Fruit fly (Drosophila melanogaster) whole organism, embryonic: Measurements from ENCODE around the gene Bet3.

Experiments
- Blimp-1 ChIP-seq: fragments of 200-800 bp; sonication (Bioruptor generic); optimal IDR thresholded peaks from 3 replicates; lab custom pipeline; 2018; ENCODE audit warnings: missing biosample characterization, missing genetic modification characterization, mild to moderate bottlenecking, moderate library complexity, missing genetic modification reagents
- CG10366 ChIP-seq: fragments of 200-800 bp; sonication (Bioruptor generic); IDR thresholded peaks from 2 replicates; pipeline ENCODE4 v1.3.6; 2022; ENCODE audit warnings: missing biosample characterization, missing genetic modification characterization
- CG11695 ChIP-seq: fragments of 200-800 bp; sonication (Bioruptor generic); IDR thresholded peaks from 3 replicates; pipeline ENCODE4 v1.3.6; 2022; ENCODE audit warnings: missing biosample characterization, missing genetic modification characterization
- CG12219 ChIP-seq: fragments of 200-800 bp; sonication (Bioruptor generic); optimal IDR thresholded peaks from 3 replicates; lab custom pipeline; 2018; ENCODE audit warnings: missing biosample characterization, mild to moderate bottlenecking, missing genetic modification characterization
- CG1233 ChIP-seq: fragments of 200-800 bp; sonication (Bioruptor generic); optimal IDR thresholded peaks from 4 replicates; lab custom pipeline; 2018; ENCODE audit warnings: missing biosample characterization, mild to moderate bottlenecking, missing genetic modification characterization
- CG12659 ChIP-seq: fragments of 200-800 bp; sonication (Bioruptor generic); optimal IDR thresholded peaks from 3 replicates; lab custom pipeline; 2017; ENCODE audit warnings: mild to moderate bottlenecking, missing biosample characterization, missing genetic modification reagents, missing genetic modification characterization
- CG13287 ChIP-seq: fragments of 200-800 bp; sonication (Bioruptor generic); IDR thresholded peaks from 2 replicates; pipeline ENCODE4 v1.3.6; 2022; ENCODE audit warnings: missing biosample characterization, missing genetic modification characterization; ENCODE audit not compliant: partially characterized antibody
- CG13624 ChIP-seq: fragments of 200-800 bp; sonication (Bioruptor generic); optimal IDR thresholded peaks from 2 replicates; lab custom pipeline; 2016; ENCODE audit warnings: missing biosample characterization, missing genetic modification characterization
- CG16779 ChIP-seq: fragments of 200-800 bp; sonication (Bioruptor generic); IDR thresholded peaks from 2 replicates; pipeline ENCODE4 v1.3.6; 2022; ENCODE audit warnings: missing biosample characterization, missing genetic modification characterization
- CG17328 ChIP-seq: fragments of 200-800 bp; sonication (Bioruptor generic); IDR thresholded peaks from 2 replicates; pipeline ENCODE4 v1.3.6; 2022; ENCODE audit warnings: missing biosample characterization, missing genetic modification characterization
- CG18476 ChIP-seq: fragments of 200-800 bp; sonication (Bioruptor generic); optimal IDR thresholded peaks from 2 replicates; lab custom pipeline; 2016; ENCODE audit warnings: missing biosample characterization, mild to moderate bottlenecking, missing genetic modification characterization
- CG3407 ChIP-seq: fragments of 200-800 bp; sonication (Bioruptor generic); optimal IDR thresholded peaks from 2 replicates; lab custom pipeline; 2018; ENCODE audit warnings: missing biosample characterization, mild to moderate bottlenecking, missing genetic modification characterization
- CG4404 ChIP-seq: fragments of 200-800 bp; sonication (Bioruptor generic); IDR thresholded peaks from 2 replicates; pipeline ENCODE4 v1.3.6; 2022; ENCODE audit warnings: missing biosample characterization, missing genetic modification characterization
- CG6683 ChIP-seq: fragments of 200-800 bp; sonication (Bioruptor generic); optimal IDR thresholded peaks from 2 replicates; lab custom pipeline; 2017; ENCODE audit warnings: missing biosample characterization, mild to moderate bottlenecking, missing genetic modification characterization, missing genetic modification reagents
- CG8765 ChIP-seq: fragments of 200-800 bp; sonication (Bioruptor generic); IDR thresholded peaks from 2 replicates; pipeline ENCODE4 v1.3.6; 2022; ENCODE audit warnings: missing biosample characterization, missing genetic modification characterization
- Deaf1 ChIP-seq: fragments of 200-800 bp; optimal IDR thresholded peaks from 3 replicates; lab custom pipeline; 2019; ENCODE audit warnings: missing biosample characterization, mild to moderate bottlenecking, missing genetic modification characterization, moderate library complexity
- Dek ChIP-seq: fragments of 200-800 bp; sonication (Bioruptor generic); optimal IDR thresholded peaks from 3 replicates; lab custom pipeline; 2019; ENCODE audit warnings: missing biosample characterization, mild to moderate bottlenecking, missing genetic modification characterization, moderate library complexity
- Doc2 ChIP-seq: fragments of 200-800 bp; sonication (Bioruptor generic); IDR thresholded peaks from 2 replicates; pipeline ENCODE4 v1.3.6; 2022; ENCODE audit warnings: missing biosample characterization, missing genetic modification characterization
- E2f2 ChIP-seq: fragments of 200-800 bp; sonication (Bioruptor generic); IDR thresholded peaks from 2 replicates; pipeline ENCODE4 v1.3.6; 2022; ENCODE audit warnings: missing biosample characterization, missing genetic modification characterization
- Fer2 ChIP-seq: fragments of 200-800 bp; sonication (Bioruptor generic); optimal IDR thresholded peaks from 2 replicates; lab custom pipeline; 2018; ENCODE audit warnings: missing biosample characterization, mild to moderate bottlenecking, missing genetic modification characterization, moderate library complexity
- HLHmδ ChIP-seq: fragments of 200-800 bp; sonication (Bioruptor generic); optimal IDR thresholded peaks from 2 replicates; lab custom pipeline; 2018; ENCODE audit warnings: missing biosample characterization, mild to moderate bottlenecking, missing genetic modification characterization, moderate library complexity
- Hand ChIP-seq: fragments of 200-800 bp; sonication (Bioruptor generic); optimal IDR thresholded peaks from 2 replicates; lab custom pipeline; 2017; ENCODE audit warnings: mild to moderate bottlenecking, missing biosample characterization, missing genetic modification reagents, missing genetic modification characterization
- Hey ChIP-seq: fragments of 200-800 bp; sonication (Bioruptor generic); optimal IDR thresholded peaks from 3 replicates; lab custom pipeline; 2018; ENCODE audit warnings: missing biosample characterization, mild to moderate bottlenecking, missing genetic modification characterization
- Hr3 ChIP-seq: fragments of 200-800 bp; sonication (Bioruptor generic); optimal IDR thresholded peaks from 3 replicates; lab custom pipeline; 2016; ENCODE audit warnings: missing biosample characterization, missing genetic modification characterization
- Hr78 ChIP-seq, 2 experiments: fragments of 200-800 bp in 1 of 2; fragments of >200 bp in 1 of 2; sonication (Bioruptor generic) in 1 of 2; optimal IDR thresholded peaks; 2 replicates each; lab custom pipeline; 2017 to 2019; ENCODE audit warnings: missing biosample characterization in 2 of 2, missing genetic modification characterization in 2 of 2, mild to moderate bottlenecking in 1 of 2, moderate library complexity in 1 of 2
- Lpt ChIP-seq: fragments of >200 bp; optimal IDR thresholded peaks from 2 replicates; lab custom pipeline; 2018; ENCODE audit warnings: missing biosample characterization, missing genetic modification characterization
- Nf-YC ChIP-seq: fragments of 200-800 bp; optimal IDR thresholded peaks from 3 replicates; lab custom pipeline; 2019; ENCODE audit warnings: missing biosample characterization, mild to moderate bottlenecking, missing genetic modification characterization, moderate library complexity
- Oaz ChIP-seq: fragments of 200-800 bp; sonication (Bioruptor generic); IDR thresholded peaks from 2 replicates; pipeline ENCODE4 v1.3.6; 2022; ENCODE audit warnings: missing biosample characterization, missing genetic modification characterization
- Spps ChIP-seq: fragments of 200-800 bp; sonication (Bioruptor generic); optimal IDR thresholded peaks from 2 replicates; lab custom pipeline; 2018; ENCODE audit warnings: missing biosample characterization, mild to moderate bottlenecking, missing genetic modification characterization
- ase ChIP-seq: fragments of 200-800 bp; sonication (Bioruptor generic); IDR thresholded peaks from 3 replicates; pipeline ENCODE4 v1.3.6; 2022; ENCODE audit warnings: missing biosample characterization, missing genetic modification characterization
- ato ChIP-seq: fragments of 200-800 bp; sonication (Bioruptor generic); IDR thresholded peaks from 2 replicates; pipeline ENCODE4 v1.3.6; 2022; ENCODE audit warnings: missing biosample characterization, missing genetic modification characterization; ENCODE audit not compliant: partially characterized antibody
- dan ChIP-seq: fragments of 200-800 bp; sonication (Bioruptor generic); IDR thresholded peaks from 2 replicates; pipeline ENCODE4 v1.3.6; 2022; ENCODE audit warnings: missing biosample characterization, missing genetic modification characterization
- ems ChIP-seq: fragments of 200-800 bp; sonication (Bioruptor generic); optimal IDR thresholded peaks from 3 replicates; lab custom pipeline; 2016; ENCODE audit warnings: missing biosample characterization, missing genetic modification characterization
- ewg ChIP-seq: fragments of 200-800 bp; sonication (Bioruptor generic); optimal IDR thresholded peaks from 3 replicates; lab custom pipeline; 2017; ENCODE audit warnings: mild to moderate bottlenecking, missing biosample characterization, missing genetic modification reagents, missing genetic modification characterization
- exex ChIP-seq: fragments of 200-800 bp; sonication (Bioruptor generic); optimal IDR thresholded peaks from 4 replicates; lab custom pipeline; 2018; ENCODE audit warnings: missing biosample characterization, mild to moderate bottlenecking, missing genetic modification characterization, moderate library complexity
- gcm2 ChIP-seq: fragments of 200-800 bp; sonication (Bioruptor generic); optimal IDR thresholded peaks from 2 replicates; lab custom pipeline; 2016; ENCODE audit warnings: missing biosample characterization, missing genetic modification characterization
- gro ChIP-seq: fragments of 200-800 bp; sonication (Bioruptor generic); optimal IDR thresholded peaks from 2 replicates; lab custom pipeline; 2016; ENCODE audit warnings: missing biosample characterization, missing genetic modification characterization
- jing ChIP-seq: fragments of 200-800 bp; sonication (Bioruptor generic); optimal IDR thresholded peaks from 2 replicates; lab custom pipeline; 2018; ENCODE audit warnings: missing biosample characterization, mild to moderate bottlenecking, missing genetic modification characterization
- kay ChIP-seq: fragments of 200-800 bp; sonication (Bioruptor generic); optimal IDR thresholded peaks from 2 replicates; lab custom pipeline; 2016; ENCODE audit warnings: missing biosample characterization, missing genetic modification characterization
- ken ChIP-seq: fragments of 200-800 bp; sonication (Bioruptor generic); IDR thresholded peaks from 3 replicates; pipeline ENCODE4 v1.3.6; 2022; ENCODE audit warnings: missing biosample characterization, missing genetic modification characterization
- mld ChIP-seq: fragments of 200-800 bp; sonication (Bioruptor generic); IDR thresholded peaks from 3 replicates; pipeline ENCODE4 v1.3.6; 2022; ENCODE audit warnings: missing biosample characterization, missing genetic modification characterization; ENCODE audit not compliant: partially characterized antibody
- nerfin-2 ChIP-seq: fragments of 200-800 bp; sonication (Bioruptor generic); IDR thresholded peaks from 2 replicates; pipeline ENCODE4 v1.3.6; 2022; ENCODE audit warnings: missing biosample characterization, missing genetic modification characterization; ENCODE audit not compliant: partially characterized antibody
- nom ChIP-seq: fragments of 200-800 bp; sonication (Bioruptor generic); optimal IDR thresholded peaks from 2 replicates; lab custom pipeline; 2017; ENCODE audit warnings: missing biosample characterization, missing genetic modification characterization, mild to moderate bottlenecking, moderate library complexity, missing genetic modification reagents
- pan ChIP-seq, 4 experiments: fragments of >200 bp in 3 of 4; fragments of 200-800 bp in 1 of 4; sonication (Bioruptor generic) in 1 of 4; optimal IDR thresholded peaks in 3 of 4; IDR thresholded peaks in 1 of 4; 2 replicates each; pipeline versions ENCODE4 v1.3.6 to Lab custom; 2017 to 2022; ENCODE audit warnings: missing biosample characterization in 2 of 4, missing genetic modification characterization in 2 of 4, mixed read lengths in 1 of 4
- pzg ChIP-seq: fragments of 200-800 bp; sonication (Bioruptor generic); optimal IDR thresholded peaks from 3 replicates; lab custom pipeline; 2018; ENCODE audit warnings: missing biosample characterization, mild to moderate bottlenecking, missing genetic modification characterization, moderate library complexity
- sd ChIP-seq: fragments of 200-800 bp; sonication (Bioruptor generic); optimal IDR thresholded peaks from 3 replicates; lab custom pipeline; 2018; ENCODE audit warnings: missing biosample characterization, mild to moderate bottlenecking, missing genetic modification characterization, moderate library complexity
- sens ChIP-seq: fragments of 200-800 bp; sonication (Bioruptor generic); peaks from one replicate; lab custom pipeline; 2016; ENCODE audit warnings: missing biosample characterization, missing genetic modification characterization
- slp2 ChIP-seq: fragments of 200-800 bp; sonication (Bioruptor generic); optimal IDR thresholded peaks from 2 replicates; lab custom pipeline; 2016; ENCODE audit warnings: missing biosample characterization, missing genetic modification characterization
- yki ChIP-seq: fragments of >200 bp; optimal IDR thresholded peaks from 3 replicates; lab custom pipeline; 2018

The Bet3 gene

DNA sequence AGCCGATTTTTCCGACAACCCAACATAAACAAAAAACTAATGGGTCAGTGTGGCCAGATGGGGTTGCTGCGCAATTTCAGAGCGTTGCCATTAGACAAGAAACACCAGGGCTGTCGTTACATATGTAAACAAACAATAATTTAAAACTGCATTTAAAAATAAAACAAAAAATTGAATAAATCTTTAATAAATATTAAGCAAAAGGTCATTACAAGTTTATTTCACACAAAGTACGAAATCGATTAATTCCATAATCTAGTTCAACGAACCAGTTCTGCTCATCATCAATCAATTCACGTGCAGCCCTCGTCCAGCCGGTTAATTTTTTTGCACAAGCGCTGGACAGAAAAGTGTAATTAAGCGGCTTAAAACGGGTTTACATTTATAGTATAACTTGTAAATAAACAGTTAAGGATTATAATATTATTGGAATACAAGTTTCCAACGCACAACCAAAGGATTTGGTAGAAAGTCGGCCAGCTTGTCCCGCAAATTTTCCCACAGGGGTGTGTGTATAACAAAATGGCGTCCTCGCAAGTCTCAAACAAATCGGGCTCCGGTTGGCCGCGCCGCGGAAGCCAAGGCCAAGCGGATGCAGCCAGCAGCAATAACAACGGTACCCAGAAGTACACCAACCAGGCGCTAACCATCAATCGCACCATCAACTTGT lies 31.2 kb downstream of the Bet3 start, which contains the start of the genes CG4022 and Cpsf5 (continued):
- peak; percentile 68 for TF ChIP-seq CG3407 (GFP tag; lab: Kevin White, UChicago)
- TF ChIP-seq nom = peak; percentile 28
- peak; percentile 71 for TF ChIP-seq kay (GFP tag; lab: Kevin White, UChicago)
- TF ChIP-seq Fer2 (tag; lab: Kevin White, UChicago) = peak; percentile 67
- TF ChIP-seq gcm2 (GFP tag; lab: Kevin White, UChicago) = peak; percentile 53
- peak; percentile 79 for TF ChIP-seq Nf-YC
- no peak for TF ChIP-seq Doc2 (GFP tag; lab: Robert Waterston, UW)
- TF ChIP-seq Hand (GFP tag; lab: Kevin White, UChicago) = peak; percentile 55
- peak; percentile 66; the same call in 1 of the 2 replicates for TF ChIP-seq CG8765
- peak; percentile 60 for TF ChIP-seq CG13624 (GFP tag; lab: Kevin White, UChicago)
- peak; percentile 68 for TF ChIP-seq CG18476 (GFP tag; lab: Kevin White, UChicago)
- peak; percentile 92 for TF ChIP-seq sens (GFP tag; lab: Kevin White, UChicago)
- TF ChIP-seq ase (GFP tag; lab: Robert Waterston, UW) = peak; percentile 73; the same call in 2 of the 3 replicates
- peak; percentile 83 for TF ChIP-seq Dek (tag; lab: Kevin White, UChicago)
- peak; percentile 73 for TF ChIP-seq CG11695
- TF ChIP-seq dan (GFP tag; lab: Robert Waterston, UW) = no peak
- TF ChIP-seq Hr3 (GFP tag; lab: Kevin White, UChicago) = peak; percentile 75
- peak; percentile 46 for TF ChIP-seq slp2 (GFP tag; lab: Kevin White, UChicago)
- peak; percentile 87 for TF ChIP-seq CG17328 (GFP tag; lab: Robert Waterston, UW)
- peak; percentile 76 for TF ChIP-seq CG4404 (GFP tag; lab: Robert Waterston, UW)
- TF ChIP-seq ken (GFP tag; lab: Robert Waterston, UW) = peak; percentile 87
- TF ChIP-seq mld = no peak
- peak; percentile 42 for TF ChIP-seq CG1233
- no peak for TF ChIP-seq pan (optimal IDR thresholded peaks at IDR 0.05; lab: Kevin White, UChicago)
- peak in 1 of 2 experiments; percentile 86 for TF ChIP-seq pan (GFP tag; optimal IDR thresholded peaks at IDR 0.05 in 1 of 2, IDR thresholded peaks at IDR 0.05 in 1 of 2)
- TF ChIP-seq CG12219 (GFP tag; lab: Kevin White, UChicago) = peak; percentile 69
- TF ChIP-seq CG13287 (GFP tag; lab: Robert Waterston, UW) = peak; percentile 68
- no peak for TF ChIP-seq ato (GFP tag; lab: Robert Waterston, UW)
- peak; percentile 77 for TF ChIP-seq exex (tag; lab: Kevin White, UChicago)
- no peak for TF ChIP-seq HLHmδ (GFP tag; lab: Kevin White, UChicago)
- peak; percentile 67 for TF ChIP-seq Spps
- TF ChIP-seq gro = peak; percentile 23
- TF ChIP-seq CG10366 = peak; percentile 86
- peak; percentile 47 for TF ChIP-seq sd (tag; lab: Kevin White, UChicago)
- peak; percentile 70 for TF ChIP-seq ems (GFP tag; lab: Kevin White, UChicago)
- peak; percentile 12 for TF ChIP-seq jing (GFP tag; lab: Kevin White, UChicago)
- TF ChIP-seq pzg (GFP tag; lab: Kevin White, UChicago) = peak; percentile 82
- no peak for TF ChIP-seq CG16779 (GFP tag; lab: Robert Waterston, UW)
- no peak for TF ChIP-seq nerfin-2 (GFP tag; lab: Robert Waterston, UW)
- TF ChIP-seq CG12659 = peak; percentile 91
- peak; percentile 53 for TF ChIP-seq CG6683 (GFP tag; lab: Kevin White, UChicago)
- TF ChIP-seq Deaf1 (tag; lab: Kevin White, UChicago) = peak; percentile 60
- TF ChIP-seq ewg (GFP tag; lab: Kevin White, UChicago) = peak; percentile 79
- TF ChIP-seq Oaz = peak; percentile 80
- TF ChIP-seq E2f2 (GFP tag; lab: Robert Waterston, UW) = peak; percentile 70
- TF ChIP-seq Blimp-1 (GFP tag; lab: Kevin White, UChicago) = peak; percentile 79
- no peak for TF ChIP-seq Lpt (GFP tag; lab: Kevin White, UChicago)
- no peak for TF ChIP-seq Hr78 (GFP tag; optimal IDR thresholded peaks at IDR 0.05; lab: Kevin White, UChicago)
- TF ChIP-seq yki (lab: Kevin White, UChicago) = no peak
- TF ChIP-seq Hey = no peak
